Worm (Caenorhabditis elegans) whole organism, mixed stage, embryonic: Measurements from ENCODE around the gene rnh-2.

Experiments used
- blmp-1 ChIP-seq: fragments of 150-350 bp; optimal IDR thresholded peaks from 2 replicates; lab custom pipeline; 2014; ENCODE audit warnings: missing biosample characterization, missing genetic modification characterization
- ces-1 ChIP-seq: fragments of 150-350 bp; optimal IDR thresholded peaks from 2 replicates; lab custom pipeline; 2014; ENCODE audit warnings: missing biosample characterization, missing genetic modification reagents, missing genetic modification characterization
- drap-1 ChIP-seq: fragments of 200-800 bp; sonication (Bioruptor generic); optimal IDR thresholded peaks from 3 replicates; lab custom pipeline; 2018; ENCODE audit warnings: mild to moderate bottlenecking, missing genetic modification characterization, missing compliant biosample characterization
- elt-1 ChIP-seq: sonication (generic microtip); optimal IDR thresholded peaks from 2 replicates; lab custom pipeline; 2017; ENCODE audit warnings: missing genetic modification characterization, mild to moderate bottlenecking, missing compliant biosample characterization, antibody characterized with exemption, moderate library complexity, borderline replicate concordance; ENCODE audit not compliant: insufficient read depth
- lin-13 ChIP-seq: fragments of 150-350 bp; optimal IDR thresholded peaks from 2 replicates; lab custom pipeline; 2014; ENCODE audit warnings: missing biosample characterization, missing genetic modification characterization
- lsy-2 ChIP-seq: fragments of 150-350 bp; optimal IDR thresholded peaks from 2 replicates; lab custom pipeline; 2014; ENCODE audit warnings: missing biosample characterization, missing genetic modification characterization
- nhr-12 ChIP-seq: fragments of 150-350 bp; optimal IDR thresholded peaks from 2 replicates; lab custom pipeline; 2014; ENCODE audit warnings: missing biosample characterization, missing genetic modification characterization
- nhr-2 ChIP-seq: fragments of 150-350 bp; optimal IDR thresholded peaks from 2 replicates; lab custom pipeline; 2014; ENCODE audit warnings: missing biosample characterization, missing genetic modification characterization
- nhr-237 ChIP-seq: fragments of 150-350 bp; optimal IDR thresholded peaks from 2 replicates; lab custom pipeline; 2014; ENCODE audit warnings: missing biosample characterization, missing genetic modification characterization
- nhr-28 ChIP-seq: fragments of 150-350 bp; optimal IDR thresholded peaks from 2 replicates; lab custom pipeline; 2014; ENCODE audit warnings: missing biosample characterization, missing genetic modification characterization
- pha-4 ChIP-seq: fragments of 150-350 bp; optimal IDR thresholded peaks from 2 replicates; lab custom pipeline; 2018; ENCODE audit warnings: missing biosample characterization, missing genetic modification reagents, missing genetic modification characterization
- unc-39 ChIP-seq: fragments of 150-350 bp; optimal IDR thresholded peaks from 2 replicates; lab custom pipeline; 2014; ENCODE audit warnings: missing biosample characterization, missing genetic modification characterization
- unc-62 ChIP-seq: fragments of 150-350 bp; optimal IDR thresholded peaks from 2 replicates; lab custom pipeline; 2014; ENCODE audit warnings: missing biosample characterization, missing genetic modification reagents, missing genetic modification characterization
- zip-8 ChIP-seq: fragments of 150-350 bp; optimal IDR thresholded peaks from 2 replicates; lab custom pipeline; 2014; ENCODE audit warnings: missing biosample characterization, missing genetic modification characterization

- TF ChIP-seq nhr-2 (tag; lab: Kevin White, UChicago) = no peak
- TF ChIP-seq blmp-1 = no peak
- TF ChIP-seq zip-8 = no peak
- no peak for TF ChIP-seq elt-1 (tag; lab: Kevin White, UChicago)
- no peak for TF ChIP-seq nhr-12 (tag; lab: Kevin White, UChicago)
- TF ChIP-seq unc-39 (tag; lab: Kevin White, UChicago) = no peak
- TF ChIP-seq unc-62 = no peak
- no peak for TF ChIP-seq nhr-28 (tag; lab: Kevin White, UChicago)
- no peak for TF ChIP-seq nhr-237 (tag; lab: Kevin White, UChicago)
- no peak for TF ChIP-seq drap-1 (GFP tag; lab: Kevin White, UChicago)
- TF ChIP-seq pha-4 = no peak
- no peak for TF ChIP-seq lin-13 (tag; lab: Kevin White, UChicago)
- TF ChIP-seq lsy-2 (tag; lab: Kevin White, UChicago) = no peak
- TF ChIP-seq ces-1 = no peak
Measured at ce11 chrII:8520625-8521024, 3.7 kb downstream of the rnh-2 start, which contains the start of gene cht-2.
